Fruit fly (Drosophila melanogaster) whole organism: Measurements from ENCODE around the gene Vti1b.

ENCODE experiments used
- Dll ChIP-seq: fragments of >200 bp; optimal IDR thresholded peaks from 2 replicates; lab custom pipeline; 2017
- pan ChIP-seq: fragments of >200 bp; optimal IDR thresholded peaks from 2 replicates; lab custom pipeline; 2017
- psq ChIP-seq: fragments of >200 bp; optimal IDR thresholded peaks from 2 replicates; lab custom pipeline; 2017
- usp ChIP-seq: fragments of >200 bp; optimal IDR thresholded peaks from 2 replicates; lab custom pipeline; 2017; ENCODE audit warnings: missing biosample characterization, missing genetic modification characterization, mixed read lengths

DNA sequence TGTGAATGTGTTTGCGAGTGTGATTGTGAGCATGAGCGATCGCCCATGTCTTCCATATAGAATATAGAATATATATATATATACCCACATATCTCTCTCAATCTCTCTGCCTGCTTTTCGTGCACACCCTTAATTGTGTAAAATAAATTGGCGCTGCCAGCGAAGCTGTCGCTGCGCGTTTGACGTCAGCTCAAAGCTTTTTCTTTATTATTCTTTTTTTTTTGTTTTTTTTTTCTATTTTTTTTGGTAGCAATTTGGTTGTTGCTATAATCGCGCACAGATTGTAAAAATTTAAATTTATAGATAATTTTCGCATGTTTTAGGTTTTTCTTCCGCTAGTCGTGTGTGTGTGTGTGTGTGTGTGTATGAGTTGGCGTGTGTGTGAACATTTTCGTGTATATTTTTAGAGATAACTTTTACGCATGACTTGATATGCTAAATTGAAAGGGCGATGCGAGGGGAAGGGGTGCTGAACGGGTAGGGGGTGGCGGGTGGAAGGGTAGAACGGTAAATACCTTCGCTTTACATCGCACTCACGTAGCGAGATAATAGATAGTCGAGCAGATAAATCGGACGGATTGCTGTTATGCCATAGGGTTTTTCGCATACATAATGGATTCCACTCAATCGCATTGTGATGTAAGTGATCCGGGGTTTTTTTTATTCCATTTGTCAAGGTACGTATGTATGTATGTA is 48.5 kb downstream of the Vti1b start:
- TF ChIP-seq Dll (no peak), usp (GFP tag; lab: Kevin White, UChicago) (no peak), psq (lab: Kevin White, UChicago) (no peak), pan (lab: Kevin White, UChicago) (no peak)
